Worm (Caenorhabditis elegans) whole organism, mixed stage, embryonic: Measurements from ENCODE around the gene C39B5.2.

Experiments
- blmp-1 ChIP-seq: fragments of 150-350 bp; optimal IDR thresholded peaks from 2 replicates; lab custom pipeline; 2014; ENCODE audit warnings: missing biosample characterization, missing genetic modification characterization
- ces-1 ChIP-seq: fragments of 150-350 bp; optimal IDR thresholded peaks from 2 replicates; lab custom pipeline; 2014; ENCODE audit warnings: missing biosample characterization, missing genetic modification reagents, missing genetic modification characterization
- elt-3 ChIP-seq: fragments of 150-350 bp; optimal IDR thresholded peaks from 2 replicates; lab custom pipeline; 2014; ENCODE audit warnings: missing biosample characterization, missing genetic modification characterization
- hlh-1 ChIP-seq: fragments of 150-350 bp; optimal IDR thresholded peaks from 2 replicates; lab custom pipeline; 2014; ENCODE audit warnings: missing biosample characterization, missing genetic modification reagents, missing genetic modification characterization
- lsy-2 ChIP-seq: fragments of 150-350 bp; optimal IDR thresholded peaks from 2 replicates; lab custom pipeline; 2014; ENCODE audit warnings: missing biosample characterization, missing genetic modification characterization
- mab-5 ChIP-seq: fragments of 150-350 bp; optimal IDR thresholded peaks from 2 replicates; lab custom pipeline; 2014; ENCODE audit warnings: missing biosample characterization, missing genetic modification characterization
- mep-1 ChIP-seq: fragments of 150-350 bp; optimal IDR thresholded peaks from 2 replicates; lab custom pipeline; 2017; ENCODE audit warnings: missing biosample characterization, missing genetic modification reagents, missing genetic modification characterization, inconsistent platforms
- nhr-12 ChIP-seq: fragments of 150-350 bp; optimal IDR thresholded peaks from 2 replicates; lab custom pipeline; 2014; ENCODE audit warnings: missing biosample characterization, missing genetic modification characterization
- nhr-237 ChIP-seq: fragments of 150-350 bp; optimal IDR thresholded peaks from 2 replicates; lab custom pipeline; 2014; ENCODE audit warnings: missing biosample characterization, missing genetic modification characterization
- nhr-28 ChIP-seq: fragments of 150-350 bp; optimal IDR thresholded peaks from 2 replicates; lab custom pipeline; 2014; ENCODE audit warnings: missing biosample characterization, missing genetic modification characterization
- pha-4 ChIP-seq: fragments of 150-350 bp; optimal IDR thresholded peaks from 2 replicates; lab custom pipeline; 2018; ENCODE audit warnings: missing biosample characterization, missing genetic modification reagents, missing genetic modification characterization
- unc-62 ChIP-seq: fragments of 150-350 bp; optimal IDR thresholded peaks from 2 replicates; lab custom pipeline; 2014; ENCODE audit warnings: missing biosample characterization, missing genetic modification reagents, missing genetic modification characterization
- zip-8 ChIP-seq: fragments of 150-350 bp; optimal IDR thresholded peaks from 2 replicates; lab custom pipeline; 2014; ENCODE audit warnings: missing biosample characterization, missing genetic modification characterization
- ztf-11 ChIP-seq: fragments of 150-350 bp; optimal IDR thresholded peaks from 2 replicates; lab custom pipeline; 2014; ENCODE audit warnings: missing biosample characterization, missing genetic modification characterization

DNA sequence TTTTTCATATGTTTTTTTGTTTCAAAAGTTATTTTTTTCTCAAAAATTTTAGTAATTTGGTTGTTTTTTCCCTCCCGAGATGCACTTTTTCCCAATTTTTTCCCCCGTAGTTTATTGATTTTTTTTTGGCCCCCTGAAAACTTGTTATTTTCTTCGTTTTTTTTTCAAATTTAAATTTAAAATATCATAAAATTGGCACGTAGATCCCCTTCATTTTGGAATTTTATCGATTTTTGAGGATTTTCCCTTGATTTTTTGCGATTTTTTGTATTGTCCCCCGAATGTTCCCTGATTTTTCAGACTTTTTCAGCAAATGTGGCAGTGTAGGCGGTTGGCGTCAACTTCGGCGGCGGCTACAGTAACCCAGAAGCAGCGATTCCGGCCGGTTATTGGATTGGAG is 37.0 kb upstream of the C39B5.2 start, which contains the start of gene C39B5.6:
- TF ChIP-seq ztf-11, result no peak
- TF ChIP-seq nhr-237 (tag; lab: Kevin White, UChicago), result no peak
- no peak for TF ChIP-seq mep-1 (tag; lab: Kevin White, UChicago)
- TF ChIP-seq ces-1 (GFP tag; lab: Kevin White, UChicago), result no peak
- TF ChIP-seq unc-62 (GFP tag; lab: Kevin White, UChicago), result no peak
- TF ChIP-seq mab-5, result no peak
- TF ChIP-seq hlh-1 (tag; lab: Kevin White, UChicago), result no peak
- no peak for TF ChIP-seq elt-3 (tag; lab: Kevin White, UChicago)
- TF ChIP-seq lsy-2 (tag; lab: Kevin White, UChicago), result no peak
- no peak for TF ChIP-seq blmp-1
- TF ChIP-seq nhr-12, result no peak
- TF ChIP-seq nhr-28 (tag; lab: Kevin White, UChicago), result no peak
- TF ChIP-seq pha-4 (tag; lab: Kevin White, UChicago), result no peak
- no peak for TF ChIP-seq zip-8 (tag; lab: Kevin White, UChicago)
